Worm (Caenorhabditis elegans): ENCODE results near the gene smc-6.

smc-6 gene

DNA sequence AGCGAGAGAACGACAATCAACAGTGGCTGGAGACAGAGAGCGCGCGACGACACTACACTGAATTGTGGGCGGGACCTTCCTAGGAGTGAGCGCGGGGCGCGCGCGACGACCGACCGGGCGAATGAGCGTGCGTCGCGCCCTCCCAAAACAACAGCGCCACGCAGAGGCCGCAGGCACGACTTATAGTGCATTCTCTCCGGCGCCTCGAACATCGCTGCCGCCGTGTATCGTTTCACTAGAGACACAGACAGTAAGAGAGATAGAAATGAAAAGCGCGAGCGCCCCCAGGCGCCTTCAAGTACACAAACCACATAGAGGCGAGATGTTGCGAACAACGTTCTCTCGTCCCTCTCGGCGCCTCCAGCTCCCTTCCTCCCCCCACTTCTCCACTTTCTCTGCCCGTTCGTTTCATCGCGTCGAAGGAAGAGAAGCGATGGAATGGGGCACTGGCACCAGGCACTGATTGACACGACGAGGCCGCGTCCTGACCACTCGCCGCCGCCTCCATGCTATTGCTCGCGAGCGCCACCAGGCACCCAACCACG, 41.5 kb downstream of the smc-6 start:
- peak; percentile 45 for TF ChIP-seq lin-15B (tag; optimal IDR thresholded peaks at IDR 0.05)
- no peak for TF ChIP-seq nhr-12 (tag; optimal IDR thresholded peaks at IDR 0.05)
- no peak for TF ChIP-seq ceh-16 (tag; optimal IDR thresholded peaks at IDR 0.05)
- TF ChIP-seq unc-39 (tag; optimal IDR thresholded peaks at IDR 0.05) = no peak
- peak; percentile 95 for TF ChIP-seq nfya-1 (tag; optimal IDR thresholded peaks at IDR 0.05; ENCODE audit: insufficient read depth)
- TF ChIP-seq lsy-12 (tag; optimal IDR thresholded peaks at IDR 0.05) = peak; percentile 54
- TF ChIP-seq nhr-76 (tag; optimal IDR thresholded peaks at IDR 0.05) = no peak
- TF ChIP-seq ceh-82 (tag; optimal IDR thresholded peaks at IDR 0.05) = peak; percentile 55
- no peak for TF ChIP-seq elt-1 (tag; optimal IDR thresholded peaks at IDR 0.05)
- TF ChIP-seq mdl-1 (tag; optimal IDR thresholded peaks at IDR 0.05) = peak; percentile 41
- peak; percentile 85 for TF ChIP-seq pha-4 (tag; optimal IDR thresholded peaks at IDR 0.05)
- TF ChIP-seq eor-1 (tag; optimal IDR thresholded peaks at IDR 0.05) = no peak
- TF ChIP-seq zag-1 (tag; optimal IDR thresholded peaks at IDR 0.05) = peak; percentile 54
- no peak for TF ChIP-seq fkh-10 (GFP tag; optimal IDR thresholded peaks at IDR 0.05)
- TF ChIP-seq egl-5 (tag; optimal IDR thresholded peaks at IDR 0.05) = peak; percentile 51
- TF ChIP-seq ZK546.5 (tag; optimal IDR thresholded peaks at IDR 0.05) = no peak
- TF ChIP-seq R02D3.7 (tag; optimal IDR thresholded peaks at IDR 0.05) = peak; percentile 41
- peak; percentile 47 for TF ChIP-seq pqm-1 (tag; optimal IDR thresholded peaks at IDR 0.05)
- TF ChIP-seq snpc-4 (tag; optimal IDR thresholded peaks at IDR 0.05) = peak; percentile 80
- TF ChIP-seq fos-1 (tag; optimal IDR thresholded peaks at IDR 0.05) = no peak
- TF ChIP-seq unc-62 (GFP tag; optimal IDR thresholded peaks at IDR 0.05) = peak; percentile 68
- no peak for TF ChIP-seq nhr-28 (tag; optimal IDR thresholded peaks at IDR 0.05)
- TF ChIP-seq nhr-77 (tag; optimal IDR thresholded peaks at IDR 0.05) = peak; percentile 5
- peak; percentile 4 for TF ChIP-seq lin-39 (tag; optimal IDR thresholded peaks at IDR 0.05)
- peak; percentile 77 for TF ChIP-seq tbx-2 (tag; optimal IDR thresholded peaks at IDR 0.05)
- peak; percentile 69 for TF ChIP-seq egl-27 (tag; optimal IDR thresholded peaks at IDR 0.05)
- TF ChIP-seq elt-3 (tag; optimal IDR thresholded peaks at IDR 0.05) = peak in 1 of 3 experiments; percentile 42
- TF ChIP-seq nhr-23 (tag; optimal IDR thresholded peaks at IDR 0.05) = peak; percentile 83
- no peak for TF ChIP-seq ceh-9 (tag; optimal IDR thresholded peaks at IDR 0.05)
- no peak for TF ChIP-seq mml-1 (tag; optimal IDR thresholded peaks at IDR 0.05)
- peak; percentile 87 for TF ChIP-seq hmg-11 (tag; optimal IDR thresholded peaks at IDR 0.05)
- TF ChIP-seq nhr-11 (tag; optimal IDR thresholded peaks at IDR 0.05) = peak; percentile 18
- TF ChIP-seq ztf-4 (tag; optimal IDR thresholded peaks at IDR 0.05) = peak; percentile 5
- TF ChIP-seq ama-1 (optimal IDR thresholded peaks at IDR 0.05) = no peak
- TF ChIP-seq fkh-2 (tag; optimal IDR thresholded peaks at IDR 0.05) = no peak
- no peak for TF ChIP-seq sea-2 (GFP tag; optimal IDR thresholded peaks at IDR 0.05)
- peak; percentile 75 for TF ChIP-seq jun-1 (tag; optimal IDR thresholded peaks at IDR 0.05)
- TF ChIP-seq ztf-11 (tag; optimal IDR thresholded peaks at IDR 0.05) = no peak
- peak; percentile 78 for TF ChIP-seq ceh-28 (tag; optimal IDR thresholded peaks at IDR 0.05)
- no peak for TF ChIP-seq aly-2 (tag; optimal IDR thresholded peaks at IDR 0.05)
- peak; percentile 88 for TF ChIP-seq nhr-43 (tag; optimal IDR thresholded peaks at IDR 0.05; ENCODE audit: poor library complexity, severe bottlenecking)
- TF ChIP-seq nhr-67 (tag; optimal IDR thresholded peaks at IDR 0.05) = no peak
- peak; percentile 76 for TF ChIP-seq daf-12 (tag; optimal IDR thresholded peaks at IDR 0.05)
- TF ChIP-seq nhr-25 (tag; optimal IDR thresholded peaks at IDR 0.05) = peak; percentile 81
- peak; percentile 15 for TF ChIP-seq skn-1 (tag; optimal IDR thresholded peaks at IDR 0.05)
- peak; percentile 81 for TF ChIP-seq elt-2 (tag; optimal IDR thresholded peaks at IDR 0.05)
- TF ChIP-seq nhr-237 (tag; optimal IDR thresholded peaks at IDR 0.05) = no peak

Measured in whole organism, L3 larva.